Fruit fly (Drosophila melanogaster) Kc167 (cell line): Measurements from ENCODE around the gene CG42831.

ENCODE experiments used
- Myc ChIP-seq: fragments of >200 bp; optimal IDR thresholded peaks from 2 replicates; lab custom pipeline; 2017; ENCODE audit warnings: missing external identifiers
- Sin3A ChIP-seq: fragments of >200 bp; optimal IDR thresholded peaks from 2 replicates; lab custom pipeline; 2018; ENCODE audit warnings: missing external identifiers
- h ChIP-seq: fragments of >200 bp; optimal IDR thresholded peaks from 3 replicates; lab custom pipeline; 2018; ENCODE audit warnings: missing external identifiers
- insv ChIP-seq: fragments of >200 bp; optimal IDR thresholded peaks from 3 replicates; lab custom pipeline; 2018; ENCODE audit warnings: missing external identifiers
- psq ChIP-seq: fragments of >200 bp; optimal IDR thresholded peaks from 2 replicates; lab custom pipeline; 2017; ENCODE audit warnings: missing external identifiers
- ttk ChIP-seq: sonication (Bioruptor generic); optimal IDR thresholded peaks from 2 replicates; lab custom pipeline; 2017; ENCODE audit warnings: missing external identifiers

Gene CG42831

dm6 chr3L:10816703-10817531, 2.3 kb downstream of the CG42831 start:
- no peak for TF ChIP-seq psq (lab: Kevin White, UChicago)
- no peak for TF ChIP-seq ttk (lab: Kevin White, UChicago)
- no peak for TF ChIP-seq Myc (lab: Kevin White, UChicago)
- no peak for TF ChIP-seq insv (lab: Kevin White, UChicago)
- no peak for TF ChIP-seq Sin3A (lab: Kevin White, UChicago)

DNA sequence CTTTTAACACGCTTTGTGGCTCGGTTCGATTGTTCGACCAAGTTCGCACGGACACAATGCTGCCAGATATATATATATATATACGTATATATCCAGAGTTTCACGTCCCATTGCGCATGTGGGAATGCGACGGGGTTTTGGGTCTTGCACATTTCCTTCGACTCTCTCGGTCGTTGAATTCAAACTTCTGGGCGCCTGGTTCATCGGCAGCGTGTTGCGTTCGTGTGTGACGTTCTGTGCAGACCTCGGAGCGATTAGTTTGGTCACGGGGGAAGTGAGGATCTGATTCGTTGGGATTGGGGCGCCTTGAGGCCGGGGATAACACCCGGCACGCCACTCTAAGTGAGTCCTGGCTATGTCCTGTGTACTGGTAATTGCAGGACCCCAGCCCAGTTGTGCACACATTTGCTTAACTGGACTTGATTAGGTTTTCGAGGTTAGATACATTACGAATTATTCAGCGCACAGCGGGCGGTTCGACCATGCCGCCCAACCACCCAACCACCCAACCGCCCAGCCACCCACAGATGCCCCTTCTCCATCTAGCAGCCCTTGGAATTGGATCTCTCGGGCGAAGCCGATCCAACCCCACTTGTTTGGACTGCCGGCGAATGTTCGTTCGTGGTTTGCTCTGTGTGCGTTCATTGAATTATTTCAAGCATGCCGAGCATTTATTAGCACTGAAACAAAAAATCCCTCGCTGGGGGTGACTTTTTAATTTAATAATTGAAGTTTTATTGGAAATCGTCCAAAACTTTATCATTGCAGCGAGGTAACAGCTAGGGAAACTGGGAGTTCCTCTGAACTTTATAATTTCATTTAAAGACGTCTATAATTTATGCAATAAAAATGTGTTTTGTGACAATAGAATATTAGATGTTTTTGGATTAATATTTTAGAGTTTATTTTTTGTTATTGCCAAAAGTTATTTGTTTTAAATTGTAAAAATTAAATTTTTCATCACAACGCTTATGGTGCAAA, 3.3 kb downstream of the CG42831 start:
- TF ChIP-seq insv (lab: Kevin White, UChicago) (no peak), Myc (lab: Kevin White, UChicago) (no peak), h (lab: Kevin White, UChicago) (no peak), Sin3A (lab: Kevin White, UChicago) (no peak), ttk (lab: Kevin White, UChicago) (no peak), psq (lab: Kevin White, UChicago) (no peak)

- no peak for TF ChIP-seq Sin3A (lab: Kevin White, UChicago)
- TF ChIP-seq insv (lab: Kevin White, UChicago) = no peak
- no peak for TF ChIP-seq Myc (lab: Kevin White, UChicago)
- TF ChIP-seq psq (lab: Kevin White, UChicago) = no peak
- no peak for TF ChIP-seq h (lab: Kevin White, UChicago)
- no peak for TF ChIP-seq ttk (lab: Kevin White, UChicago)
Observed at dm6 chr3L:10821468-10821867, 6.8 kb downstream of the CG42831 start.

- TF ChIP-seq insv (lab: Kevin White, UChicago) (no peak), Myc (lab: Kevin White, UChicago) (no peak), h (lab: Kevin White, UChicago) (no peak), Sin3A (lab: Kevin White, UChicago) (no peak), psq (lab: Kevin White, UChicago) (no peak), ttk (lab: Kevin White, UChicago) (no peak)
Observed at dm6 chr3L:10822364-10823231, 8.0 kb downstream of the CG42831 start.

DNA sequence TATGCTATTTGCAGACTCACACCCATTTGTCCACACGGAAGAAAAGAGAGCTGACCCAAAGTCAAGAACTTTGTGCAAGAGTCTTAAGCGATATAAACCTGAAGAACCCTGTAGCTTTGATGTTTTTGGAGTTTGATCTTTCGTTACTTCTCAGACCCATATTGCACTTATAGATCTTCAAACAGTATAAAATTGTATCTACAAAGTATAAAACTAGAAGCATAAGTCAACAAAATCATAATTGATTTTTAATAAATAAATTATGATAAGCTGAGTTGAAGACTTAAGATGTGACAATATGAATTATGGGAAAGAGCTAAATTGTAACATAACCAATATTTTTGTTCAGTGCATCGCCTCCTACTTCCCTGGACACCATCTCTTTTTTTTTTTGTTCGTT, 12.7 kb downstream of the CG42831 start:
- no peak for TF ChIP-seq Sin3A (lab: Kevin White, UChicago)
- TF ChIP-seq psq (lab: Kevin White, UChicago) = no peak
- no peak for TF ChIP-seq insv (lab: Kevin White, UChicago)
- TF ChIP-seq ttk (lab: Kevin White, UChicago) = no peak
- no peak for TF ChIP-seq h (lab: Kevin White, UChicago)
- TF ChIP-seq Myc (lab: Kevin White, UChicago) = no peak

dm6 chr3L:10829160-10829559, 14.5 kb downstream of the CG42831 start:
- TF ChIP-seq h (lab: Kevin White, UChicago) = no peak
- TF ChIP-seq insv (lab: Kevin White, UChicago) = no peak
- TF ChIP-seq Sin3A (lab: Kevin White, UChicago) = no peak

DNA sequence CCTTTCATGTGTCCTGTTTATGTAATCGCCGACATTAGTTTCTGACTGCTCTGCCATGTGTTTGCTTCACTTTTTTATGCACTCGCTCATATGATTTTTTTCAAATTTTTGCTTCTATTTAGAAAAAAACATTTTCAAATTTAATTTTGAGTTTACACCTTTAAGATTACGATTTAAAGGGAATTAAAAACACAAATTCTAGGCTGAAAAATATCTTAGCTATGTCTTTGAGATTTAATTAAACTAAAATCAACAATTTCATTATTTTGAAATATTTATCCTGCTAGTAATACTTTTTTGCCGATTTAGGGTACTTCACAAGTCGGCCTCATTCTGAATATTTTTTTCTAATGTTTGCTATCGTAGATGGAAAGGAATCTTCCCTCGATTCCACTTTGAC, 18.6 kb downstream of the CG42831 start:
- TF ChIP-seq h (lab: Kevin White, UChicago) (no peak), ttk (lab: Kevin White, UChicago) (no peak), psq (lab: Kevin White, UChicago) (no peak), Sin3A (lab: Kevin White, UChicago) (no peak), Myc (lab: Kevin White, UChicago) (no peak), insv (lab: Kevin White, UChicago) (no peak)

DNA sequence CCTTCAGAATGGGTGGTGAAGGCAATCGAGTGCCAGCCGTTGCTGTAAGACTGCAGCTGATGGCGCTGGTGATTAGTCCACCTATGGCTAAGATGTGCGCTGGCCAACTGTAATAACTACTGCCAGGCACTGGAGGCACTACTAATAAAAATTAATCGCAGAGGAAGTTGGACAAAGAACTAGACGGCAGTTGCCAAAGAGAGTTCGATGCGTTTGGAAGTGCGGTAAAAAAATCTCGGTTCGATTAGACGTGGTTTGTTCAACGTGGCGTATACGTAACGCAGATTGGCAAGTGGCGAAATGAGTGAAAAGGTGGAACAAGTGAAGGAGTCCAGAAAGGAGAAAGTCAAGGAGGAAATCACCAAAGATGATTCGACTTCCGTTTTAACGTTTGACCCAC, 20.6 kb downstream of the CG42831 start, which contains the start of gene tna:
TSS of gene tna (plus strand) at position 301 of the 400 bp plus-strand sequence.
- TF ChIP-seq ttk (lab: Kevin White, UChicago) = no peak
- no peak for TF ChIP-seq Myc (lab: Kevin White, UChicago)
- TF ChIP-seq insv (lab: Kevin White, UChicago) = no peak
- no peak for TF ChIP-seq h (lab: Kevin White, UChicago)
- TF ChIP-seq psq (lab: Kevin White, UChicago) = no peak
- no peak for TF ChIP-seq Sin3A (lab: Kevin White, UChicago)

DNA sequence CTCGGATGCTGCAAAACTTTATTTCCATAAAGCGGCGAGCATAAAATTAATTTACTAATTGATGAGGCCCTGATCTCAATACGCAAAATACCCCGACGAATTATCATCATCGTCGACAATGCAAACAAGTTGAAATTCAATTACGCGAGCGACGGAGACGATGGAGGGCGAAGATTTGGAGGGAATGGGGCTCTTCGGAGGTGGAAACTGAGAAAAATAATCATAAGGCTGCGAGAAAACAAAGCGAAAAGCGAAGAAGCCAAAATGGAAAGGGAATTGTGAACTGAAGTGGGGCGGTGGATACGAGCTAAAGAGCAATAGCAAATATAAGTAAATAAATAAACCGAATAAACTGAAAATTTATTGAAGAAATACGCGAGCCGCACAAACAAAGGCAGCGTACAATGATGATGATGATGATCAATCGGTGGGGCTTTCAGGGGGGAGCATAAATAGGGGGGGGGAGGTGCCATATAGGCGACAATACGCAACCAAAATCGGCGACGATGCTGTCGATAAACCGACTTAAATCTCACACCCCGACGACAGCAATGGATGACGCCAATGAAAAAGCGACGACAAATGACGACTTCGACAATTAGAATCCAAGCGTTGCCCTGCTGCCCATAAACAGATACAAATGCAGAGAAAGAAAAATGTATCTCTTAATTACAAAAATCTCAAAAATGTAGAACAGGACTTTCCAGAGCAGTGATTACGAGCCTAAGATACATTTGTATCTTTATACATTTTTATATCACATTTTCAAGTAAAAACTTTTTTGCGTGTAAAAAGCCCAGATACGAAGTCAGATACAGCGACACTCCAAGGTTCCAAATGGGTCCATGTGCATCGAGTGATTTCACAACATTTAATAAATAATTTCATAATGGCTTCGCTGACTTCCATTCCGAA, 23.5 kb downstream of the CG42831 start:
- TF ChIP-seq psq (lab: Kevin White, UChicago) (no peak), h (lab: Kevin White, UChicago) (no peak), ttk (lab: Kevin White, UChicago) (no peak), Myc (lab: Kevin White, UChicago) (no peak), Sin3A (lab: Kevin White, UChicago) (no peak), insv (lab: Kevin White, UChicago) (no peak)
